Fruit fly (Drosophila melanogaster) whole organism: Measurements from ENCODE around the gene Sqor.

Experiments
- EcR ChIP-seq, 2 experiments: fragments of >200 bp; optimal IDR thresholded peaks; 2 replicates each; lab custom pipeline; 2017; ENCODE audit warnings: missing biosample characterization in 2 of 2, missing genetic modification characterization in 2 of 2, missing genetic modification reagents in 2 of 2
- pan ChIP-seq: fragments of >200 bp; optimal IDR thresholded peaks from 2 replicates; lab custom pipeline; 2017
- usp ChIP-seq: fragments of >200 bp; optimal IDR thresholded peaks from 2 replicates; lab custom pipeline; 2017; ENCODE audit warnings: missing biosample characterization, missing genetic modification characterization, mixed read lengths

- TF ChIP-seq usp (GFP tag; lab: Kevin White, UChicago) (no peak), pan (lab: Kevin White, UChicago) (no peak), EcR (GFP tag; optimal IDR thresholded peaks at IDR 0.05; lab: Kevin White, UChicago) (no peak)
Measured at dm6 chr3L:4253611-4254300, 13.8 kb downstream of the Sqor start.
